Fruit fly (Drosophila melanogaster) whole organism, embryonic: ENCODE measurements around the gene Cpr31A.
A peak's percentile ranks its signal among the peaks of the same experiment; 100 is the strongest.

Source experiments
- Abd-B ChIP-seq: fragments of 200-800 bp; sonication (Bioruptor generic); optimal IDR thresholded peaks from 2 replicates; lab custom pipeline; 2018; ENCODE audit warnings: missing biosample characterization, mild to moderate bottlenecking, missing genetic modification characterization, moderate library complexity
- Bgb ChIP-seq: fragments of 200-800 bp; sonication (Bioruptor generic); IDR thresholded peaks from 2 replicates; pipeline ENCODE4 v1.3.6; 2022; ENCODE audit warnings: missing biosample characterization, missing genetic modification characterization; ENCODE audit not compliant: partially characterized antibody
- CG10209 ChIP-seq: fragments of 200-800 bp; sonication (Bioruptor generic); optimal IDR thresholded peaks from 3 replicates; lab custom pipeline; 2017; ENCODE audit warnings: missing biosample characterization, mild to moderate bottlenecking, missing genetic modification characterization, missing genetic modification reagents
- CG10565 ChIP-seq: fragments of 200-800 bp; sonication (Bioruptor generic); optimal IDR thresholded peaks from 3 replicates; lab custom pipeline; 2016; ENCODE audit warnings: missing biosample characterization, mild to moderate bottlenecking, missing genetic modification characterization
- CG10959 ChIP-seq: fragments of 200-800 bp; sonication (Bioruptor generic); IDR thresholded peaks from 2 replicates; pipeline ENCODE4 v1.3.6; 2022; ENCODE audit warnings: missing biosample characterization, missing genetic modification characterization
- CG11247 ChIP-seq: fragments of 200-800 bp; sonication (Bioruptor generic); IDR thresholded peaks from 2 replicates; pipeline ENCODE4 v1.3.6; 2022; ENCODE audit warnings: missing biosample characterization, missing genetic modification characterization
- CG12659 ChIP-seq: fragments of 200-800 bp; sonication (Bioruptor generic); optimal IDR thresholded peaks from 3 replicates; lab custom pipeline; 2017; ENCODE audit warnings: mild to moderate bottlenecking, missing biosample characterization, missing genetic modification reagents, missing genetic modification characterization
- CG12744 ChIP-seq: fragments of 200-800 bp; sonication (Bioruptor generic); optimal IDR thresholded peaks from 2 replicates; lab custom pipeline; 2016; ENCODE audit warnings: missing biosample characterization, missing genetic modification characterization
- CG14860 ChIP-seq: fragments of 200-800 bp; sonication (Bioruptor generic); IDR thresholded peaks from 3 replicates; pipeline ENCODE4 v1.3.6; 2022; ENCODE audit warnings: missing biosample characterization, missing genetic modification characterization; ENCODE audit not compliant: partially characterized antibody
- CG15011 ChIP-seq: fragments of 200-800 bp; sonication (Bioruptor generic); optimal IDR thresholded peaks from 3 replicates; lab custom pipeline; 2018; ENCODE audit warnings: missing biosample characterization, mild to moderate bottlenecking, missing genetic modification characterization
- CG1647 ChIP-seq: fragments of 200-800 bp; sonication (Bioruptor generic); optimal IDR thresholded peaks from 3 replicates; lab custom pipeline; 2016; ENCODE audit warnings: missing biosample characterization, missing genetic modification characterization
- CG17912 ChIP-seq: fragments of 200-800 bp; sonication (Bioruptor generic); optimal IDR thresholded peaks from 2 replicates; lab custom pipeline; 2018; ENCODE audit warnings: missing biosample characterization, mild to moderate bottlenecking, missing genetic modification characterization
- CG18262 ChIP-seq: fragments of 200-800 bp; optimal IDR thresholded peaks from 3 replicates; lab custom pipeline; 2019; ENCODE audit warnings: missing biosample characterization, mild to moderate bottlenecking, missing genetic modification characterization, moderate library complexity
- CG2120 ChIP-seq: fragments of 200-800 bp; sonication (Bioruptor generic); optimal IDR thresholded peaks from 3 replicates; lab custom pipeline; 2016; ENCODE audit warnings: missing biosample characterization, missing genetic modification characterization
- CG32772 ChIP-seq: fragments of 200-800 bp; sonication (Bioruptor generic); IDR thresholded peaks from 2 replicates; pipeline ENCODE4 v1.3.6; 2022; ENCODE audit warnings: missing biosample characterization, missing genetic modification characterization
- CG34422 ChIP-seq: fragments of 200-800 bp; sonication (Bioruptor generic); IDR thresholded peaks from 3 replicates; pipeline ENCODE4 v1.3.6; 2022; ENCODE audit warnings: missing biosample characterization, missing genetic modification characterization
- CG3838 ChIP-seq: fragments of 200-800 bp; sonication (Bioruptor generic); optimal IDR thresholded peaks from 3 replicates; lab custom pipeline; 2016; ENCODE audit warnings: missing biosample characterization, missing genetic modification characterization
- CG4404 ChIP-seq: fragments of 200-800 bp; sonication (Bioruptor generic); IDR thresholded peaks from 2 replicates; pipeline ENCODE4 v1.3.6; 2022; ENCODE audit warnings: missing biosample characterization, missing genetic modification characterization
- CG5180 ChIP-seq: fragments of 200-800 bp; sonication (Bioruptor generic); optimal IDR thresholded peaks from 3 replicates; lab custom pipeline; 2017; ENCODE audit warnings: missing biosample characterization, missing genetic modification characterization, mild to moderate bottlenecking, moderate library complexity, missing genetic modification reagents
- CG6813 ChIP-seq: fragments of 200-800 bp; sonication (Bioruptor generic); optimal IDR thresholded peaks from 2 replicates; lab custom pipeline; 2017; ENCODE audit warnings: missing biosample characterization, missing genetic modification characterization, mild to moderate bottlenecking, moderate library complexity, missing genetic modification reagents
- CG6854 ChIP-seq: fragments of 200-800 bp; sonication (Bioruptor generic); optimal IDR thresholded peaks from 3 replicates; lab custom pipeline; 2017; ENCODE audit warnings: missing biosample characterization, mild to moderate bottlenecking, missing genetic modification characterization
- CG7357 ChIP-seq: fragments of 200-800 bp; sonication (Bioruptor generic); IDR thresholded peaks from 3 replicates; pipeline ENCODE4 v1.3.6; 2022; ENCODE audit warnings: missing biosample characterization, missing genetic modification characterization
- CG9797 ChIP-seq: fragments of 200-800 bp; sonication (Bioruptor generic); optimal IDR thresholded peaks from 3 replicates; lab custom pipeline; 2018; ENCODE audit warnings: missing biosample characterization, mild to moderate bottlenecking, missing genetic modification characterization
- CG9817 ChIP-seq: fragments of 200-800 bp; sonication (Bioruptor generic); optimal IDR thresholded peaks from 2 replicates; lab custom pipeline; 2018; ENCODE audit warnings: missing biosample characterization, mild to moderate bottlenecking, missing genetic modification characterization, moderate library complexity
- Dref ChIP-seq: fragments of 200-800 bp; sonication (Bioruptor generic); IDR thresholded peaks from 2 replicates; pipeline ENCODE4 v1.3.6; 2022; ENCODE audit warnings: missing biosample characterization, missing genetic modification characterization
- Gug ChIP-seq: fragments of 200-800 bp; sonication (Bioruptor generic); IDR thresholded peaks from 4 replicates; pipeline ENCODE4 v1.3.6; 2022; ENCODE audit warnings: missing biosample characterization, missing genetic modification characterization
- H2.0 ChIP-seq: fragments of 200-800 bp; sonication (Bioruptor generic); IDR thresholded peaks from 2 replicates; pipeline ENCODE4 v1.3.6; 2022; ENCODE audit warnings: missing biosample characterization, missing genetic modification characterization
- Hmr ChIP-seq: fragments of 200-800 bp; sonication (Bioruptor generic); optimal IDR thresholded peaks from 3 replicates; lab custom pipeline; 2017; ENCODE audit warnings: mild to moderate bottlenecking, missing biosample characterization, missing genetic modification reagents, missing genetic modification characterization
- MBD-R2 ChIP-seq: fragments of 200-800 bp; sonication (Bioruptor generic); IDR thresholded peaks from 2 replicates; pipeline ENCODE4 v1.3.6; 2022; ENCODE audit warnings: missing biosample characterization, missing genetic modification characterization
- Mes4 ChIP-seq: fragments of 200-800 bp; sonication (Bioruptor generic); optimal IDR thresholded peaks from 2 replicates; lab custom pipeline; 2016; ENCODE audit warnings: missing biosample characterization, missing genetic modification characterization
- Opbp ChIP-seq: fragments of 200-800 bp; sonication (Bioruptor generic); IDR thresholded peaks from 3 replicates; pipeline ENCODE4 v1.3.6; 2022; ENCODE audit warnings: missing biosample characterization, missing genetic modification characterization; ENCODE audit not compliant: partially characterized antibody
- Ptx1 ChIP-seq: fragments of 200-800 bp; sonication (Bioruptor generic); IDR thresholded peaks from 2 replicates; pipeline ENCODE4 v1.3.6; 2022; ENCODE audit warnings: missing biosample characterization, missing genetic modification characterization
- Ssrp ChIP-seq: fragments of 200-800 bp; sonication (Bioruptor generic); optimal IDR thresholded peaks from 2 replicates; lab custom pipeline; 2018; ENCODE audit warnings: missing biosample characterization, mild to moderate bottlenecking, missing genetic modification characterization, moderate library complexity
- Xrp1 ChIP-seq: fragments of 200-800 bp; sonication (Bioruptor generic); IDR thresholded peaks from 2 replicates; pipeline ENCODE4 v1.3.6; 2022; ENCODE audit warnings: missing biosample characterization, missing genetic modification characterization
- ac ChIP-seq: fragments of 200-800 bp; sonication (Bioruptor generic); optimal IDR thresholded peaks from 3 replicates; lab custom pipeline; 2017; ENCODE audit warnings: missing biosample characterization, mild to moderate bottlenecking, missing genetic modification characterization
- ap ChIP-seq: fragments of 200-800 bp; sonication (Bioruptor generic); IDR thresholded peaks from 2 replicates; pipeline ENCODE4 v1.3.6; 2022; ENCODE audit warnings: missing biosample characterization, missing genetic modification characterization
- btn ChIP-seq: fragments of 200-800 bp; sonication (Bioruptor generic); optimal IDR thresholded peaks from 2 replicates; lab custom pipeline; 2016; ENCODE audit warnings: missing biosample characterization, missing genetic modification characterization
- dpn ChIP-seq, 2 experiments: fragments of 200-800 bp; sonication (Bioruptor generic); optimal IDR thresholded peaks; 3 replicates each; lab custom pipeline; 2016; ENCODE audit warnings: missing biosample characterization in 2 of 2, missing genetic modification characterization in 2 of 2
- hth ChIP-seq: fragments of >200 bp; optimal IDR thresholded peaks from 2 replicates; lab custom pipeline; 2017; ENCODE audit warnings: inconsistent platforms
- inv ChIP-seq: fragments of 200-800 bp; sonication (Bioruptor generic); IDR thresholded peaks from 2 replicates; pipeline ENCODE4 v1.3.6; 2022; ENCODE audit warnings: missing biosample characterization, missing genetic modification characterization; ENCODE audit not compliant: partially characterized antibody
- lov ChIP-seq, 2 experiments: fragments of 200-800 bp in 1 of 2; fragments of >200 bp in 1 of 2; sonication (Bioruptor generic) in 1 of 2; IDR thresholded peaks in 1 of 2; optimal IDR thresholded peaks in 1 of 2; 2 replicates in 1 of 2; 3 replicates in 1 of 2; pipeline versions ENCODE4 v1.3.6 to Lab custom; 2017 to 2022; ENCODE audit warnings: missing biosample characterization in 1 of 2, missing genetic modification characterization in 1 of 2
- mam ChIP-seq: fragments of 200-800 bp; sonication (Bioruptor generic); optimal IDR thresholded peaks from 3 replicates; lab custom pipeline; 2016; ENCODE audit warnings: missing biosample characterization, missing genetic modification characterization
- peb ChIP-seq: fragments of 200-800 bp; sonication (Bioruptor generic); IDR thresholded peaks from 2 replicates; pipeline ENCODE4 v1.3.6; 2022; ENCODE audit warnings: missing biosample characterization, missing genetic modification characterization
- rib ChIP-seq: fragments of 200-800 bp; sonication (Bioruptor generic); IDR thresholded peaks from 2 replicates; pipeline ENCODE4 v1.3.6; 2022; ENCODE audit warnings: missing biosample characterization, missing genetic modification characterization
- scrt ChIP-seq: fragments of 200-800 bp; sonication (Bioruptor generic); optimal IDR thresholded peaks from 2 replicates; lab custom pipeline; 2018; ENCODE audit warnings: missing biosample characterization, mild to moderate bottlenecking, missing genetic modification characterization, moderate library complexity
- sima ChIP-seq: fragments of 200-800 bp; sonication (Bioruptor generic); optimal IDR thresholded peaks from 2 replicates; lab custom pipeline; 2016; ENCODE audit warnings: missing biosample characterization, missing genetic modification characterization
- slp2 ChIP-seq: fragments of 200-800 bp; sonication (Bioruptor generic); optimal IDR thresholded peaks from 2 replicates; lab custom pipeline; 2016; ENCODE audit warnings: missing biosample characterization, missing genetic modification characterization
- vnd ChIP-seq: fragments of 200-800 bp; sonication (Bioruptor generic); IDR thresholded peaks from 3 replicates; pipeline ENCODE4 v1.3.6; 2022; ENCODE audit warnings: missing biosample characterization, missing genetic modification characterization; ENCODE audit not compliant: partially characterized antibody
- wek ChIP-seq: fragments of 200-800 bp; sonication (Bioruptor generic); optimal IDR thresholded peaks from 3 replicates; lab custom pipeline; 2018; ENCODE audit warnings: missing biosample characterization, mild to moderate bottlenecking, missing genetic modification characterization, moderate library complexity
- zen2 ChIP-seq: fragments of 200-800 bp; sonication (Bioruptor generic); IDR thresholded peaks from 3 replicates; pipeline ENCODE4 v1.3.6; 2022; ENCODE audit warnings: missing biosample characterization, missing genetic modification characterization; ENCODE audit not compliant: partially characterized antibody

Gene Cpr31A

DNA sequence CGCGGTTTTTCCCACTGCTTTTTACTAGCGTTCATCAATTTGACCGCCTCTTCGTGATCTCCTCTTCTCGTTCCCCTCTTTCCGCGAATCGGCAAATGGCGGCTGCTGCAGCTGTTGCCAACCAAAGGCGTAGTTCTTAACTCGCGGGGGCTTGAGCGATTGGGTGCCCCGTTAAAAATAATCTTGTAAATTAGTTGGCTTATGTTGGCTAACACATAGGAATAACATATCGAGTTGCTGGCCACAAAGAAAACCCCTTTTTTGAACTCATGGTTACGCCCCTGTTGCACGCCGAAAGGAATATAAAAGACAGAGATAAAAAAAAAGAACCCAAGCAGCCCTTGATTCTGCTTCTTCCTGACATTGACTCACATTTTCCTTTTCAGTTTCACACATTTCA is 3.2 kb downstream of the Cpr31A start (continued):
- TF ChIP-seq CG10959, result peak; percentile 86
- no peak for TF ChIP-seq CG17912 (GFP tag; lab: Kevin White, UChicago)
- no peak for TF ChIP-seq CG9797 (GFP tag; lab: Kevin White, UChicago)
- TF ChIP-seq CG9817 (tag; lab: Kevin White, UChicago), result no peak
- TF ChIP-seq CG15011, result no peak
- peak; percentile 84 for TF ChIP-seq H2.0 (GFP tag; lab: Robert Waterston, UW)
- TF ChIP-seq scrt, result no peak
- peak; percentile 78 for TF ChIP-seq peb (GFP tag; lab: Robert Waterston, UW)
- peak; percentile 19 for TF ChIP-seq ac (GFP tag; lab: Kevin White, UChicago)
- peak; percentile 32; the same call in 1 of the 2 replicates for TF ChIP-seq MBD-R2 (GFP tag; lab: Robert Waterston, UW)
- TF ChIP-seq CG32772 (GFP tag; lab: Robert Waterston, UW), result peak; percentile 88
- TF ChIP-seq mam (GFP tag; lab: Kevin White, UChicago), result peak; percentile 58
- TF ChIP-seq Hmr (GFP tag; lab: Kevin White, UChicago), result peak; percentile 18
- peak; percentile 50 for TF ChIP-seq btn (GFP tag; lab: Kevin White, UChicago)
- no peak for TF ChIP-seq inv (GFP tag; lab: Robert Waterston, UW)
- TF ChIP-seq sima (GFP tag; lab: Kevin White, UChicago), result no peak
- peak; percentile 75 for TF ChIP-seq Abd-B (GFP tag; lab: Kevin White, UChicago)
- peak; percentile 89 for TF ChIP-seq Gug (GFP tag; lab: Robert Waterston, UW)
- peak; percentile 87 for TF ChIP-seq CG18262 (tag; lab: Kevin White, UChicago)
- no peak for TF ChIP-seq rib (GFP tag; lab: Robert Waterston, UW)
- TF ChIP-seq hth (lab: Kevin White, UChicago), result no peak
- peak; percentile 16 for TF ChIP-seq CG12659
- peak; percentile 64 for TF ChIP-seq CG10209 (GFP tag; lab: Kevin White, UChicago)
- TF ChIP-seq CG34422, result peak; percentile 87; the same call in 2 of the 3 replicates
- peak; percentile 65 for TF ChIP-seq Mes4 (GFP tag; lab: Kevin White, UChicago)
- TF ChIP-seq CG2120, result peak; percentile 46
- TF ChIP-seq Dref, result no peak
- TF ChIP-seq Bgb (GFP tag; lab: Robert Waterston, UW), result no peak
- no peak for TF ChIP-seq CG14860
- TF ChIP-seq slp2 (GFP tag; lab: Kevin White, UChicago), result peak; percentile 69
- peak; percentile 24 for TF ChIP-seq CG5180
- no peak for TF ChIP-seq zen2 (GFP tag; lab: Robert Waterston, UW)
- no peak for TF ChIP-seq lov (optimal IDR thresholded peaks at IDR 0.05; lab: Kevin White, UChicago)
- peak; percentile 94 for TF ChIP-seq lov (GFP tag; IDR thresholded peaks at IDR 0.05; lab: Robert Waterston, UW)
- TF ChIP-seq CG6813 (GFP tag; lab: Kevin White, UChicago), result peak; percentile 58
- peak; percentile 10 for TF ChIP-seq CG1647 (GFP tag; lab: Kevin White, UChicago)
- no peak for TF ChIP-seq CG6854 (GFP tag; lab: Kevin White, UChicago)
- no peak for TF ChIP-seq Opbp (GFP tag; lab: Robert Waterston, UW)
- TF ChIP-seq Ssrp (tag; lab: Kevin White, UChicago), result peak; percentile 74
- TF ChIP-seq CG12744, result peak; percentile 31
- TF ChIP-seq vnd (GFP tag; lab: Robert Waterston, UW), result no peak
- no peak for TF ChIP-seq wek (GFP tag; lab: Kevin White, UChicago)
- TF ChIP-seq ap (GFP tag; lab: Robert Waterston, UW), result peak; percentile 80
- peak; percentile 62 to 75 for TF ChIP-seq dpn (GFP tag; optimal IDR thresholded peaks at IDR 0.05; lab: Kevin White, UChicago)
- TF ChIP-seq CG11247 (GFP tag; lab: Robert Waterston, UW), result peak; percentile 77
- peak; percentile 88 for TF ChIP-seq CG4404 (GFP tag; lab: Robert Waterston, UW)
- TF ChIP-seq CG3838 (GFP tag; lab: Kevin White, UChicago), result no peak
- TF ChIP-seq Ptx1 (GFP tag; lab: Robert Waterston, UW), result peak; percentile 87
- TF ChIP-seq CG10565, result no peak
- peak; percentile 96 for TF ChIP-seq Xrp1 (GFP tag; lab: Robert Waterston, UW)
- TF ChIP-seq CG7357 (GFP tag; lab: Robert Waterston, UW), result peak; percentile 64; the same call in 1 of the 3 replicates
